ENCODE assay signal across 3 fruit fly cellular contexts in genomic region chr3L:18799508-18800062, dm6.
TF ChIP-seq lines count a peak whose summit lies in the region.

No protein-coding gene starts in this region.

TF ChIP-seq in whole organism, adult, 20 proteins besides CTCF, POLR2A, EP300 and RAD21:
- TF ChIP-seq Crg-1 (GFP tag; optimal IDR thresholded peaks at IDR 0.05; lab: Kevin White, UChicago) (no peak), kay (GFP tag; lab: Kevin White, UChicago; ENCODE audit: borderline replicate concordance) (peak; percentile 71)

TF ChIP-seq in whole organism, prepupa, 60 proteins besides CTCF, POLR2A, EP300 and RAD21:
- peak; percentile 28 for TF ChIP-seq Ets96B (tag; optimal IDR thresholded peaks at IDR 0.05; lab: Kevin White, UChicago)
- TF ChIP-seq Hr38 (GFP tag; optimal IDR thresholded peaks at IDR 0.05; lab: Kevin White, UChicago): no peak
- TF ChIP-seq Eip78C (GFP tag; lab: Kevin White, UChicago): peak; percentile 80
- peak; percentile 29 for TF ChIP-seq CG10631 (GFP tag; optimal IDR thresholded peaks at IDR 0.05; lab: Kevin White, UChicago)
- TF ChIP-seq CG8632 (GFP tag; optimal IDR thresholded peaks at IDR 0.05; lab: Kevin White, UChicago): peak; percentile 42
- TF ChIP-seq Lpt (GFP tag; optimal IDR thresholded peaks at IDR 0.05; lab: Kevin White, UChicago): no peak
- peak; percentile 16 for TF ChIP-seq acj6 (GFP tag; optimal IDR thresholded peaks at IDR 0.05; lab: Kevin White, UChicago)

TF ChIP-seq in whole organism, pupa, 21 proteins besides CTCF, POLR2A, EP300 and RAD21:
- peak; percentile 66 for TF ChIP-seq D1 (tag; optimal IDR thresholded peaks at IDR 0.05; lab: Kevin White, UChicago)
- no peak for TF ChIP-seq Ets98B (GFP tag; IDR thresholded peaks at IDR 0.05; lab: Robert Waterston, UW)
- TF ChIP-seq CG8159 (tag; optimal IDR thresholded peaks at IDR 0.05; lab: Kevin White, UChicago): peak; percentile 65
- peak; percentile 44 for TF ChIP-seq CG17806 (tag; optimal IDR thresholded peaks at IDR 0.05; lab: Kevin White, UChicago)
- peak; percentile 33 for TF ChIP-seq CG15710 (tag; optimal IDR thresholded peaks at IDR 0.05; lab: Kevin White, UChicago)
- TF ChIP-seq Snoo (tag; optimal IDR thresholded peaks at IDR 0.05; lab: Kevin White, UChicago): no peak
- TF ChIP-seq gl (tag; optimal IDR thresholded peaks at IDR 0.05; lab: Kevin White, UChicago): no peak
- TF ChIP-seq CG9948 (tag; optimal IDR thresholded peaks at IDR 0.05; lab: Kevin White, UChicago): peak; percentile 17
- TF ChIP-seq CG12605 (GFP tag; IDR thresholded peaks at IDR 0.05; lab: Robert Waterston, UW): no peak
- TF ChIP-seq CG8301 (tag; optimal IDR thresholded peaks at IDR 0.05; lab: Kevin White, UChicago): no peak
- no peak for TF ChIP-seq CG32121 (GFP tag; IDR thresholded peaks at IDR 0.05; lab: Robert Waterston, UW)
- TF ChIP-seq CG10348 (GFP tag; IDR thresholded peaks at IDR 0.05; lab: Robert Waterston, UW): no peak
- no peak for TF ChIP-seq CG4496 (GFP tag; IDR thresholded peaks at IDR 0.05; lab: Robert Waterston, UW)
- no peak for TF ChIP-seq CG34367 (tag; optimal IDR thresholded peaks at IDR 0.05; lab: Kevin White, UChicago)
- no peak for TF ChIP-seq CG14655 (GFP tag; optimal IDR thresholded peaks at IDR 0.05; lab: Kevin White, UChicago)
- no peak for TF ChIP-seq Pif1A (GFP tag; optimal IDR thresholded peaks at IDR 0.05; lab: Kevin White, UChicago)
- TF ChIP-seq rn (GFP tag; IDR thresholded peaks at IDR 0.05; lab: Robert Waterston, UW): no peak
- TF ChIP-seq EcR (GFP tag; optimal IDR thresholded peaks at IDR 0.05; lab: Kevin White, UChicago): no peak
- no peak for TF ChIP-seq Pif1B (GFP tag; optimal IDR thresholded peaks at IDR 0.05; lab: Kevin White, UChicago)
